Worm (Caenorhabditis elegans): ENCODE results near the gene daz-1.

Gene daz-1

DNA sequence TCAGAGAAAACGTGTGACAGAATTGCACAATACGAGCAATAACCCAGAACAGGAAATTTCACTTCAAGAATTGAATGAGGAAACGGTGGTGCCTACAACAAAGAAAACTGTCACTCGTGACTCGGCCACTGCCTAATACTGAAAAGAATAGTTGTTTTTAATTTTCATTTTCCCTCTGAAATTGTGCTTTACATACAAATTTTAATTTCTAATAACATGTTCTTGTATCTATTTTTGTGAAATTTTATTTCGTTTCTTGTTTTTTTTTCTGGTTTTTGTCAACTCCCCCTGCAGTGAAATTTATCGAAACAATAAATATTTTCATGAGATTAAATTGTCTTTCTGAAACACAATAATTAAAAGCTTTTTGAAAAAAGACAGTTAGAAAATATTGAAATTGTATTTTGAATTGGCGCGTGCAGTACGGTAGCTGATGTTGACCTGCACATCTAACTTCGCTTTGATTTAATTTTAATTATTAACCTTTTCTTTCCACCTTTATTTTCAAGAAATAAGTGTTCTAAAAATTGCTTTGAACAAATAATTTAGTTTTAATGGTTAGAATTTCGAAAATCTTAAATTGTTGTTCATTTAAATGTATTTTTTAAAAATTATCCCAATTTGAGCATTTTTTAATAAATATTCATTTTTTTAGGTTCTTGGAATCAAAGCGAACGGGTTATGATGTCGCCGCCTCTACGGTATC, at the start of gene daz-1:
Gene daz-1 (plus strand): TSS at position 656 of the 706 bp plus-strand sequence.
- no peak for TF ChIP-seq snpc-4 (tag; optimal IDR thresholded peaks at IDR 0.05)
- no peak for TF ChIP-seq nhr-237 (tag; optimal IDR thresholded peaks at IDR 0.05)
- TF ChIP-seq lin-39 (tag; optimal IDR thresholded peaks at IDR 0.05): no peak
- no peak for TF ChIP-seq lin-15B (tag; optimal IDR thresholded peaks at IDR 0.05)

DNA sequence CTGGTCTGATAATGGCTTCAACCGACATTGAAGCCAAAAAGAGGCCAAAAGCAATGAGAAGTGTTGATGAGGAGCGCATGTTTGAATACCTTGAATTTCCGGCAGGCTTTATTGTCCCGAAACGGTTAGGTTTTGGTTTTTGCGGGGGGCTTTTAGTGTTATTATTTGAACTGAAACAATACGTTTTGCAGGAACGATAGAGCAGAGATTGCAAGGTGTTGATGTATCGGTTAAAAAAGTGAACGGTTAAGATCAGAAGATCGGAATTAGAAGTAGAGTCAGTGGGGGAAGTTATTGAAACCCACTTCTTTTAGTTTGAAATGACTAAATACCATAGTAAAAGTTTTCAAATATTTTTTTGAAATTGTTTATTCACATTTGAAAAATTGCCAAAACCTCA, 48.6 kb upstream of the daz-1 start, which contains the start of gene clec-141:
Gene clec-141 (minus strand): TSS at position 101 of the 400 bp plus-strand sequence.
- TF ChIP-seq snpc-4 (tag; optimal IDR thresholded peaks at IDR 0.05) (no peak), ceh-82 (tag; optimal IDR thresholded peaks at IDR 0.05) (no peak), nhr-43 (tag; optimal IDR thresholded peaks at IDR 0.05; ENCODE audit: poor library complexity, severe bottlenecking) (no peak), mml-1 (tag; optimal IDR thresholded peaks at IDR 0.05) (no peak), nhr-11 (tag; optimal IDR thresholded peaks at IDR 0.05) (no peak), ceh-9 (tag; optimal IDR thresholded peaks at IDR 0.05) (no peak), pqm-1 (tag; optimal IDR thresholded peaks at IDR 0.05) (no peak), ceh-28 (tag; optimal IDR thresholded peaks at IDR 0.05) (no peak), nhr-237 (tag; optimal IDR thresholded peaks at IDR 0.05) (no peak), R02D3.7 (tag; optimal IDR thresholded peaks at IDR 0.05) (no peak), ZK546.5 (tag; optimal IDR thresholded peaks at IDR 0.05) (no peak)

DNA sequence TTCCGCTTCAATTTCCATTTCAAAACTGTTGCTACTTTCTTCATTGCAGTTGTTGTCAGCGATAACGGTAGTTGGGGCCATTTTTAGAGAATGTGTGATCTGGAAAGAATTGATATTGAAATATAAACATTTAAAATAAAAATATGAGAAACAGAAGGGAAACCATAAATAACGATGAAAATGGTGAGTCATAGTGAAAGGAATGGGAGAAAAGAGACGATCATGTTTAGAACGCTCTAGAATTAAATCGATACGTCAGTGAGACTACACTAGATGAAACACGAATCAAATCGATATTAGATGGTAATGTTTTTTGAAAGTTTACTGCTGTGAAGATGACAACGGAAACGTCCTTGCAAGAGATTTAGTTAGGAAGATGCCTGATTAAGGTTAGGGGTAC, 47.2 kb upstream of the daz-1 start, which contains the start of the genes EEED8.12 and EEED8.4:
Gene EEED8.12 (minus strand): TSS at position 101 of the 400 bp plus-strand sequence.
Gene EEED8.4 (plus strand): TSS at position 396 of the 400 bp plus-strand sequence.
- TF ChIP-seq ztf-4 (tag; optimal IDR thresholded peaks at IDR 0.05) (no peak), nhr-12 (tag; optimal IDR thresholded peaks at IDR 0.05) (no peak), elt-1 (tag; optimal IDR thresholded peaks at IDR 0.05) (no peak)

DNA sequence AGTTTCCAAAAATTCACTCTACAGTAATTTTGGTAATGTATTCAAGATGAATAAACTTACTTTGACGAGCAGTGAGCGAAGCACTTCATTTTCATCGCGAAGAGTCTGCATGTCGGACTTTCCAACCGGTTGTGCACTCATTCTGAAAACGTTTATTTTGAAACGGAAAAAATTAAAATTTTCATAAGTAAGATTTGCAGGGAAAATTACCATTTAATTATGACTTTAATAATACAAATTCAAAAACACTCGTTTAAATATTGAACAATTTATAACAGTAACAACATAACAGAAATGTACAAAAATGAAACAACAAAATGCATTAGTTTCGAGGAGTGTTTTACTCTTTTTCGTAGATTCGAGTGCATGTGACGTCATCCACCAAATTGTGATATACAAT, 43.6 kb upstream of the daz-1 start, which contains the start of the genes EEED8.13 and EEED8.18:
Gene EEED8.13 (minus strand): TSS at position 101 of the 400 bp plus-strand sequence.
Gene EEED8.18 (minus strand): TSS at position 144 of the 400 bp plus-strand sequence.
- TF ChIP-seq ztf-4 (tag; optimal IDR thresholded peaks at IDR 0.05) (no peak), lin-39 (tag; optimal IDR thresholded peaks at IDR 0.05) (no peak), pha-4 (tag; optimal IDR thresholded peaks at IDR 0.05) (no peak), nhr-67 (tag; optimal IDR thresholded peaks at IDR 0.05) (no peak), aly-2 (tag; optimal IDR thresholded peaks at IDR 0.05) (no peak), ZK546.5 (tag; optimal IDR thresholded peaks at IDR 0.05) (no peak), unc-39 (tag; optimal IDR thresholded peaks at IDR 0.05) (no peak), pqm-1 (tag; optimal IDR thresholded peaks at IDR 0.05) (no peak)

DNA sequence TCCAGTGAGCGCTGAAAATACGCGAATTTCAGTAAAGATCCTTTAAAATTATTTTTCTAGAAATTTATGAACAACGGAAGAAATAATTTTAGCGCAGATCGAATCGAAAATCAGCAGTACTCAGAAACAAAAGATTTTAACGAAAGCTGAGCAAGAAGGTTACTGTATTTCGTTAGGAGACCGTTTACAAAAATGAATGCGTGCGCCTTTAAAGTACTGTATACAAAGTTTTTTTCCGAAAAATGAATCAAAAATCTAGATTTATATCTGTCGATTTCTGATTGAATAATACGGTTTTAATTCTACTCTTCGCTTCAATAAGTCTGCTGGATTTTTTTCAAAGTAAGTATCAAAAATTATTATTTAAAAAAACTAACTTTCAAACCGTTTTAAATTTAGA, 42.1 kb upstream of the daz-1 start, which contains the start of the genes EEED8.14 and EEED8.3:
Gene EEED8.14 (minus strand): TSS at position 13 of the 400 bp plus-strand sequence.
Gene EEED8.3 (plus strand): TSS at position 237 of the 400 bp plus-strand sequence.
- TF ChIP-seq nhr-67 (tag; optimal IDR thresholded peaks at IDR 0.05) (no peak), lsy-12 (tag; optimal IDR thresholded peaks at IDR 0.05) (no peak)

DNA sequence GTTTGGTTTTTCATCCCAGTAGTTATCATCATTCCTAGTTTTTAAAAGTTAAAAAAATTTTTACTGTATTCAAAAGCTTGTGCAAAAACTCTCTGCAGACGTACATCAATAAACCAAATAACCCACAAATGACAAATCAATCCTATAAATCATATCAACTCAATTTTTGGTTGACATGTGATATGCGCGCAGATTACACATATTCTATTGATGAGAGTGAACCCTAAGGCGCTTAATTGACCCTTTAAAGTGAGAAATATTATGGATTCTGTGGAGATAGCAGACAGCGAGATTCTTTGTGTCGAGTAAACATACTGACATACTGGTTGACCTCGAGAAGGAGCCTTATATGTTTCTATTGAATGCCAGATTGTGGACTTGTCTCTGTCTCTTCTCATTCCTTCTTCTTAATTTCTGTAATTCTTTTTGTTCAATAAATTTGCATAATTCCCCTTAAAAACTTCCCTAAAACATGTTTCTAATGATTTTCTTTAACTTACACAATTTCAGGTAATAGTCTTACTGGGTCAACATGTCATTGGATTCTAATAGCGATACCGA, 39.8 kb upstream of the daz-1 start, which contains the start of gene EEED8.2:
Gene EEED8.2 (plus strand): TSS at position 511 of the 561 bp plus-strand sequence.
- TF ChIP-seq ceh-16 (tag; optimal IDR thresholded peaks at IDR 0.05) (no peak), pha-4 (tag; optimal IDR thresholded peaks at IDR 0.05) (peak; percentile 26)

DNA sequence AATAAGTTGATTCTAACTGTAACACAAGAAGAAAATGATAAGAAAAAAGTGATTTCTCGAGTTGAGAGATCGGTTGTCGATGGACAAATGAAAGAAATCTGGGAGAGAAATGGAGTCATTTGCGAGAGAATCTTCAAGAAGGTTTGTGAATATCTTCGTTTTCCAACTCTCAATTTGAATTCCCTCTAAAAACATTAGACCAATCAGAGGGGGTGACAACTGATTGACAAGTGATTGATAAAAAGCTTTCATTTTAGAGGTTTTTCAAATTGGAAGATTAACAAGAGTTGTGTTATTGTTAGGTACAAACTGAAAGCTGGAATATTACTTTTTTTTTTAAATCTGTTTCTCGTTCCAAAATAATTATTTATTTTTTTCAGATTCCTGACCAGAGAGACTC, 38.2 kb upstream of the daz-1 start:
- TF ChIP-seq ZK546.5 (tag; optimal IDR thresholded peaks at IDR 0.05): no peak
- TF ChIP-seq nhr-23 (tag; optimal IDR thresholded peaks at IDR 0.05): no peak
- no peak for TF ChIP-seq lin-15B (tag; optimal IDR thresholded peaks at IDR 0.05)
- no peak for TF ChIP-seq elt-3 (tag; optimal IDR thresholded peaks at IDR 0.05)
- no peak for TF ChIP-seq tbx-2 (tag; optimal IDR thresholded peaks at IDR 0.05)
- no peak for TF ChIP-seq fos-1 (tag; optimal IDR thresholded peaks at IDR 0.05)
- no peak for TF ChIP-seq daf-12 (tag; optimal IDR thresholded peaks at IDR 0.05)
- no peak for TF ChIP-seq nhr-11 (tag; optimal IDR thresholded peaks at IDR 0.05)
- TF ChIP-seq fkh-2 (tag; optimal IDR thresholded peaks at IDR 0.05): no peak
- no peak for TF ChIP-seq hmg-11 (tag; optimal IDR thresholded peaks at IDR 0.05)
- TF ChIP-seq zag-1 (tag; optimal IDR thresholded peaks at IDR 0.05): no peak
- TF ChIP-seq aly-2 (tag; optimal IDR thresholded peaks at IDR 0.05): no peak
- TF ChIP-seq pqm-1 (tag; optimal IDR thresholded peaks at IDR 0.05): no peak
- no peak for TF ChIP-seq fkh-10 (GFP tag; optimal IDR thresholded peaks at IDR 0.05)
- no peak for TF ChIP-seq eor-1 (tag; optimal IDR thresholded peaks at IDR 0.05)
